Fruit fly (Drosophila melanogaster): ENCODE data around the gene tkv.

The tkv gene

DNA sequence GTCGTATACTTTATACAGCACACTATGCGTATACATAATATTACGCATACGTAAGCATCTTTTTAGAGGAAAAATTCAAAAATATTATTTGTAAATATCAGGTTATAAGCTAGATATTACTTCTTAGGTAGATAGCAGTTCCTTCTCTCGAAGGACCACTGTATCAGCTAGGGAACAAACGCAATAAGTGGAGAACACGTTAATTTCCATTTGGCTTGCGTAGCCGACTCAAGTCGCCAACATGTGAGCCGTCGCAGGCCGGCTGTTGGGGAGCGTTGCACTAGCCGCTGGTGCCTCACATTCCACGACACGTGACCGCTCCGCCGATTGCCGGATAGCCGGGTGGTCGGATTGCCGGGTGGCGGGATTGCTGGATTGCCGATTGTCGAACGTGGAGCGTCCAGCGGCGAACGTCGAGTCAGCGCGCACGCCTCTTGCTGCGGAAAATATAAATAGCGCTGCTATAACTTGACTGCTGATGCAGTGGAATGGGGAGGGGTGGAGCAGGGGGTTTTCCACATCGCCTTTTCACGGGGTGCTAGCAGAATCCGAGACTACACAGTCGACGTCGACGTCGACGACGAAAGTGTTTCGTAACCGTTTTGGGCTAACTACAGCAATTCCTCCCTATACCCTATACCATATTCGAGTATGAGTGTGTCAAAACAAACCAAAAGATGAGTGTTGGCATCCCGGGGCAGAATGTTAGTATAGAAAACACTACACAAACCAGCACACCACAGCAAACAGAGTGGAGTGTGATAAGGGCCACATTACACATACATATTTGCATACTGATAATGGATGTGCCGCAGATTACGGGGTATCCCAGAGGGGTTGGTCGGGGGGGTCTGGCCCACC is 32.1 kb upstream of the tkv start (continued):
- TF ChIP-seq oc (tag; optimal IDR thresholded peaks at IDR 0.05) (no peak), CG17328 (GFP tag; IDR thresholded peaks at IDR 0.05) (no peak), Dp (GFP tag; optimal IDR thresholded peaks at IDR 0.05) (no peak), CoRest (tag; optimal IDR thresholded peaks at IDR 0.05) (no peak), caup (GFP tag; optimal IDR thresholded peaks at IDR 0.05; ENCODE audit: severe bottlenecking) (no peak), CG6654 (GFP tag; optimal IDR thresholded peaks at IDR 0.05) (peak; percentile 0), zfh1 (GFP tag; IDR thresholded peaks at IDR 0.05) (peak; percentile 17; the same call in 1 of the 3 replicates), abd-A (tag; optimal IDR thresholded peaks at IDR 0.05) (no peak), vfl (GFP tag; optimal IDR thresholded peaks at IDR 0.05) (no peak), phol (tag; optimal IDR thresholded peaks at IDR 0.05) (peak; percentile 19), Sox100B (GFP tag; optimal IDR thresholded peaks at IDR 0.05) (peak; percentile 11), HmgD (GFP tag; optimal IDR thresholded peaks at IDR 0.05) (no peak), cad (GFP tag; optimal IDR thresholded peaks at IDR 0.05) (no peak), CG2889 (GFP tag; IDR thresholded peaks at IDR 0.05) (no peak), CG11723 (GFP tag; optimal IDR thresholded peaks at IDR 0.05) (no peak), dimm (GFP tag; IDR thresholded peaks at IDR 0.05) (no peak), ac (GFP tag; optimal IDR thresholded peaks at IDR 0.05) (no peak), pb (GFP tag; optimal IDR thresholded peaks at IDR 0.05) (no peak), CG3995 (GFP tag; optimal IDR thresholded peaks at IDR 0.05) (no peak), CG11560 (tag; IDR thresholded peaks at IDR 0.05) (no peak), Med (GFP tag) (peak; percentile 80), sisA (GFP tag; IDR thresholded peaks at IDR 0.05) (no peak), CG30431 (GFP tag; optimal IDR thresholded peaks at IDR 0.05) (no peak), Dref (GFP tag; IDR thresholded peaks at IDR 0.05) (no peak), CG7963 (GFP tag; IDR thresholded peaks at IDR 0.05; ENCODE audit: partially characterized antibody) (no peak), jigr1 (GFP tag; IDR thresholded peaks at IDR 0.05) (no peak), CG10274 (GFP tag; optimal IDR thresholded peaks at IDR 0.05) (no peak), CG1602 (GFP tag; optimal IDR thresholded peaks at IDR 0.05) (no peak), stc (GFP tag; IDR thresholded peaks at IDR 0.05) (no peak), ERR (GFP tag; optimal IDR thresholded peaks at IDR 0.05) (no peak), CG34422 (GFP tag; IDR thresholded peaks at IDR 0.05) (no peak), Hr39 (optimal IDR thresholded peaks at IDR 0.05) (no peak), crp (GFP tag; optimal IDR thresholded peaks at IDR 0.05) (no peak), CG5180 (GFP tag; optimal IDR thresholded peaks at IDR 0.05) (peak; percentile 93), Camta (GFP tag; optimal IDR thresholded peaks at IDR 0.05) (peak; percentile 10), pum (GFP tag; optimal IDR thresholded peaks at IDR 0.05) (no peak), Sin3A (optimal IDR thresholded peaks at IDR 0.05) (no peak), Lhr (GFP tag; optimal IDR thresholded peaks at IDR 0.05) (no peak), CG30403 (GFP tag; optimal IDR thresholded peaks at IDR 0.05) (no peak), ash1 (GFP tag; optimal IDR thresholded peaks at IDR 0.05) (no peak), CG13287 (GFP tag; IDR thresholded peaks at IDR 0.05; ENCODE audit: partially characterized antibody) (no peak), E2f1 (GFP tag; IDR thresholded peaks at IDR 0.05) (0 out of 2 replicates have a peak, but pooled peaks have one; percentile 5), az2 (GFP tag; optimal IDR thresholded peaks at IDR 0.05) (no peak), pita (GFP tag; optimal IDR thresholded peaks at IDR 0.05) (no peak), CG16813 (GFP tag; IDR thresholded peaks at IDR 0.05; ENCODE audit: partially characterized antibody) (no peak), trh (GFP tag; optimal IDR thresholded peaks at IDR 0.05) (no peak), C15 (GFP tag; IDR thresholded peaks at IDR 0.05) (no peak), CG6765 (GFP tag; optimal IDR thresholded peaks at IDR 0.05) (no peak), Dfd (GFP tag; optimal IDR thresholded peaks at IDR 0.05) (no peak), Taf1 (GFP tag; IDR thresholded peaks at IDR 0.05) (no peak), CG10267 (tag; optimal IDR thresholded peaks at IDR 0.05) (no peak)
